Fruit fly (Drosophila melanogaster) whole organism, embryonic: ENCODE results near the gene Spase25.

Experiments
- Atf6 ChIP-seq: fragments of 200-800 bp; sonication (Bioruptor generic); IDR thresholded peaks from 2 replicates; pipeline ENCODE4 v1.3.6; 2022; ENCODE audit warnings: missing biosample characterization, missing genetic modification characterization
- CG10366 ChIP-seq: fragments of 200-800 bp; sonication (Bioruptor generic); IDR thresholded peaks from 2 replicates; pipeline ENCODE4 v1.3.6; 2022; ENCODE audit warnings: missing biosample characterization, missing genetic modification characterization
- CG10543 ChIP-seq: fragments of 200-800 bp; sonication (Bioruptor generic); optimal IDR thresholded peaks from 3 replicates; lab custom pipeline; 2017; ENCODE audit warnings: missing biosample characterization, mild to moderate bottlenecking, missing genetic modification characterization, moderate library complexity
- CG10654 ChIP-seq: fragments of 200-800 bp; sonication (Bioruptor generic); optimal IDR thresholded peaks from 2 replicates; lab custom pipeline; 2016; ENCODE audit warnings: missing biosample characterization, missing genetic modification characterization
- CG12104 ChIP-seq: fragments of 200-800 bp; sonication (Bioruptor generic); optimal IDR thresholded peaks from 3 replicates; lab custom pipeline; 2016; ENCODE audit warnings: missing biosample characterization, missing genetic modification characterization
- CG12391 ChIP-seq: fragments of 200-800 bp; sonication (Bioruptor generic); optimal IDR thresholded peaks from 3 replicates; lab custom pipeline; 2018; ENCODE audit warnings: missing biosample characterization, mild to moderate bottlenecking, missing genetic modification characterization, moderate library complexity
- CG12769 ChIP-seq: fragments of 200-800 bp; sonication (Bioruptor generic); optimal IDR thresholded peaks from 2 replicates; lab custom pipeline; 2019; ENCODE audit warnings: missing biosample characterization, mild to moderate bottlenecking, missing genetic modification characterization, moderate library complexity
- CG13296 ChIP-seq: fragments of 200-800 bp; sonication (Bioruptor generic); optimal IDR thresholded peaks from 3 replicates; lab custom pipeline; 2018; ENCODE audit warnings: missing biosample characterization, mild to moderate bottlenecking, missing genetic modification characterization
- CG1602 ChIP-seq: fragments of 200-800 bp; sonication (Bioruptor generic); optimal IDR thresholded peaks from 3 replicates; lab custom pipeline; 2016; ENCODE audit warnings: missing biosample characterization, missing genetic modification characterization
- CG16863 ChIP-seq: fragments of 200-800 bp; sonication (Bioruptor generic); optimal IDR thresholded peaks from 3 replicates; lab custom pipeline; 2016; ENCODE audit warnings: missing biosample characterization, missing genetic modification characterization
- CG17802 ChIP-seq: fragments of 200-800 bp; sonication (Bioruptor generic); optimal IDR thresholded peaks from 2 replicates; lab custom pipeline; 2018; ENCODE audit warnings: missing biosample characterization, mild to moderate bottlenecking, missing genetic modification characterization, moderate library complexity
- CG18011 ChIP-seq: fragments of 200-800 bp; sonication (Bioruptor generic); optimal IDR thresholded peaks from 2 replicates; lab custom pipeline; 2017; ENCODE audit warnings: missing biosample characterization, missing genetic modification characterization, mild to moderate bottlenecking, moderate library complexity, missing genotype
- CG30431 ChIP-seq: fragments of 200-800 bp; sonication (Bioruptor generic); optimal IDR thresholded peaks from 2 replicates; lab custom pipeline; 2017; ENCODE audit warnings: missing biosample characterization, missing genetic modification characterization
- CG6683 ChIP-seq: fragments of 200-800 bp; sonication (Bioruptor generic); optimal IDR thresholded peaks from 2 replicates; lab custom pipeline; 2017; ENCODE audit warnings: missing biosample characterization, mild to moderate bottlenecking, missing genetic modification characterization, missing genetic modification reagents
- CG7372 ChIP-seq: fragments of 200-800 bp; sonication (Bioruptor generic); IDR thresholded peaks from 2 replicates; pipeline ENCODE4 v1.3.6; 2022; ENCODE audit warnings: missing biosample characterization, missing genetic modification characterization
- Camta ChIP-seq: fragments of 200-800 bp; sonication (Bioruptor generic); optimal IDR thresholded peaks from 2 replicates; lab custom pipeline; 2016; ENCODE audit warnings: missing biosample characterization, missing genetic modification characterization
- Deaf1 ChIP-seq: fragments of 200-800 bp; optimal IDR thresholded peaks from 3 replicates; lab custom pipeline; 2019; ENCODE audit warnings: missing biosample characterization, mild to moderate bottlenecking, missing genetic modification characterization, moderate library complexity
- Dip3 ChIP-seq: fragments of 200-800 bp; sonication (Bioruptor generic); optimal IDR thresholded peaks from 3 replicates; lab custom pipeline; 2016; ENCODE audit warnings: missing biosample characterization, missing genetic modification characterization
- Drgx ChIP-seq: fragments of 200-800 bp; sonication (Bioruptor generic); IDR thresholded peaks from 2 replicates; pipeline ENCODE4 v1.3.6; 2022; ENCODE audit warnings: missing biosample characterization, missing genetic modification characterization
- Gug ChIP-seq: fragments of 200-800 bp; sonication (Bioruptor generic); IDR thresholded peaks from 4 replicates; pipeline ENCODE4 v1.3.6; 2022; ENCODE audit warnings: missing biosample characterization, missing genetic modification characterization
- NK7.1 ChIP-seq: fragments of 200-800 bp; sonication (Bioruptor generic); optimal IDR thresholded peaks from 3 replicates; lab custom pipeline; 2016; ENCODE audit warnings: missing biosample characterization, missing genetic modification characterization
- NfI ChIP-seq: fragments of 200-800 bp; sonication (Bioruptor generic); optimal IDR thresholded peaks from 3 replicates; lab custom pipeline; 2018; ENCODE audit warnings: missing biosample characterization, mild to moderate bottlenecking, missing genetic modification characterization, moderate library complexity
- Side ChIP-seq: fragments of 200-800 bp; sonication (Bioruptor generic); optimal IDR thresholded peaks from 2 replicates; lab custom pipeline; 2016; ENCODE audit warnings: missing biosample characterization, missing genetic modification characterization
- Six4 ChIP-seq: fragments of 200-800 bp; sonication (Bioruptor generic); optimal IDR thresholded peaks from 2 replicates; lab custom pipeline; 2016; ENCODE audit warnings: missing biosample characterization, missing genetic modification characterization
- Sox102F ChIP-seq: fragments of 200-800 bp; sonication (Bioruptor generic); optimal IDR thresholded peaks from 2 replicates; lab custom pipeline; 2018; ENCODE audit warnings: missing biosample characterization, mild to moderate bottlenecking, missing genetic modification characterization, moderate library complexity
- ac ChIP-seq: fragments of 200-800 bp; sonication (Bioruptor generic); optimal IDR thresholded peaks from 3 replicates; lab custom pipeline; 2017; ENCODE audit warnings: missing biosample characterization, mild to moderate bottlenecking, missing genetic modification characterization
- az2 ChIP-seq: fragments of 200-800 bp; sonication (Bioruptor generic); optimal IDR thresholded peaks from 3 replicates; lab custom pipeline; 2016; ENCODE audit warnings: missing biosample characterization, missing genetic modification characterization
- btn ChIP-seq: fragments of 200-800 bp; sonication (Bioruptor generic); optimal IDR thresholded peaks from 2 replicates; lab custom pipeline; 2016; ENCODE audit warnings: missing biosample characterization, missing genetic modification characterization
- chif ChIP-seq, 2 experiments: fragments of 200-800 bp; sonication (Bioruptor generic); optimal IDR thresholded peaks; 3 replicates each; lab custom pipeline; 2016; ENCODE audit warnings: missing biosample characterization in 2 of 2, missing genetic modification characterization in 2 of 2
- chm ChIP-seq: fragments of 200-800 bp; sonication (Bioruptor generic); IDR thresholded peaks from 2 replicates; pipeline ENCODE4 v1.3.6; 2022; ENCODE audit warnings: missing biosample characterization, missing genetic modification characterization
- eve ChIP-seq, 2 experiments: fragments of >200 bp; optimal IDR thresholded peaks; 2 replicates each; lab custom pipeline; 2017; ENCODE audit warnings: missing biosample characterization in 2 of 2, missing genetic modification characterization in 2 of 2
- fd96Cb ChIP-seq: fragments of 200-800 bp; sonication (Bioruptor generic); optimal IDR thresholded peaks from 2 replicates; lab custom pipeline; 2018; ENCODE audit warnings: missing biosample characterization, mild to moderate bottlenecking, missing genetic modification characterization, moderate library complexity
- gcm2 ChIP-seq: fragments of 200-800 bp; sonication (Bioruptor generic); optimal IDR thresholded peaks from 2 replicates; lab custom pipeline; 2016; ENCODE audit warnings: missing biosample characterization, missing genetic modification characterization
- nerfin-1 ChIP-seq: fragments of 200-800 bp; sonication (Bioruptor generic); optimal IDR thresholded peaks from 3 replicates; lab custom pipeline; 2019; ENCODE audit warnings: missing biosample characterization, mild to moderate bottlenecking, missing genetic modification characterization, moderate library complexity
- nerfin-2 ChIP-seq: fragments of 200-800 bp; sonication (Bioruptor generic); IDR thresholded peaks from 2 replicates; pipeline ENCODE4 v1.3.6; 2022; ENCODE audit warnings: missing biosample characterization, missing genetic modification characterization; ENCODE audit not compliant: partially characterized antibody
- nmo ChIP-seq: fragments of 200-800 bp; sonication (Bioruptor generic); optimal IDR thresholded peaks from 2 replicates; lab custom pipeline; 2018; ENCODE audit warnings: missing biosample characterization, mild to moderate bottlenecking, missing genetic modification characterization, moderate library complexity
- prd ChIP-seq, 3 experiments: fragments of >200 bp in 2 of 3; fragments of 200-800 bp in 1 of 3; sonication (Bioruptor generic) in 1 of 3; optimal IDR thresholded peaks in 2 of 3; IDR thresholded peaks in 1 of 3; 2 replicates in 2 of 3; 3 replicates in 1 of 3; pipeline versions ENCODE4 v1.3.6 to Lab custom; 2017 to 2022; ENCODE audit warnings: missing biosample characterization in 1 of 3, missing genetic modification characterization in 1 of 3
- pzg ChIP-seq: fragments of 200-800 bp; sonication (Bioruptor generic); optimal IDR thresholded peaks from 3 replicates; lab custom pipeline; 2018; ENCODE audit warnings: missing biosample characterization, mild to moderate bottlenecking, missing genetic modification characterization, moderate library complexity
- rib ChIP-seq: fragments of 200-800 bp; sonication (Bioruptor generic); IDR thresholded peaks from 2 replicates; pipeline ENCODE4 v1.3.6; 2022; ENCODE audit warnings: missing biosample characterization, missing genetic modification characterization
- sens ChIP-seq: fragments of 200-800 bp; sonication (Bioruptor generic); peaks from one replicate; lab custom pipeline; 2016; ENCODE audit warnings: missing biosample characterization, missing genetic modification characterization
- sqz ChIP-seq: fragments of 200-800 bp; sonication (Bioruptor generic); optimal IDR thresholded peaks from 3 replicates; lab custom pipeline; 2018; ENCODE audit warnings: missing biosample characterization, mild to moderate bottlenecking, missing genetic modification characterization
- stc ChIP-seq: fragments of 200-800 bp; sonication (Bioruptor generic); IDR thresholded peaks from 2 replicates; pipeline ENCODE4 v1.3.6; 2022; ENCODE audit warnings: missing biosample characterization, missing genetic modification characterization
- tgo ChIP-seq: fragments of 200-800 bp; sonication (Bioruptor generic); IDR thresholded peaks from 3 replicates; pipeline ENCODE4 v1.3.6; 2022; ENCODE audit warnings: missing biosample characterization, missing genetic modification characterization
- unc-4 ChIP-seq: fragments of 200-800 bp; sonication (Bioruptor generic); IDR thresholded peaks from 2 replicates; pipeline ENCODE4 v1.3.6; 2022; ENCODE audit warnings: missing biosample characterization, missing genetic modification characterization; ENCODE audit not compliant: partially characterized antibody
- unpg ChIP-seq: fragments of 200-800 bp; sonication (Bioruptor generic); optimal IDR thresholded peaks from 3 replicates; lab custom pipeline; 2018; ENCODE audit warnings: missing biosample characterization, mild to moderate bottlenecking, missing genetic modification characterization, moderate library complexity
- vfl ChIP-seq: fragments of 200-800 bp; sonication (Bioruptor generic); optimal IDR thresholded peaks from 2 replicates; lab custom pipeline; 2016; ENCODE audit warnings: missing biosample characterization, missing genetic modification characterization
- wdn ChIP-seq: fragments of 200-800 bp; sonication (Bioruptor generic); IDR thresholded peaks from 2 replicates; pipeline ENCODE4 v1.3.6; 2022; ENCODE audit warnings: missing biosample characterization, missing genetic modification characterization
- yki ChIP-seq: fragments of >200 bp; optimal IDR thresholded peaks from 3 replicates; lab custom pipeline; 2018
- z ChIP-seq: fragments of 200-800 bp; sonication (Bioruptor generic); IDR thresholded peaks from 3 replicates; pipeline ENCODE4 v1.3.6; 2022; ENCODE audit warnings: missing biosample characterization, missing genetic modification characterization
- zen ChIP-seq: fragments of 200-800 bp; sonication (Bioruptor generic); optimal IDR thresholded peaks from 3 replicates; lab custom pipeline; 2018; ENCODE audit warnings: missing biosample characterization, mild to moderate bottlenecking, missing genetic modification characterization, moderate library complexity

The Spase25 gene

dm6 chrX:11528026-11528702 is 43.1 kb downstream of the Spase25 start (continued):
- no peak for TF ChIP-seq nerfin-2 (GFP tag; lab: Robert Waterston, UW)
- peak; percentile 6 for TF ChIP-seq CG18011 (GFP tag; lab: Kevin White, UChicago)
- peak; percentile 27 for TF ChIP-seq CG12104 (GFP tag; lab: Kevin White, UChicago)
- no peak for TF ChIP-seq rib (GFP tag; lab: Robert Waterston, UW)
- TF ChIP-seq gcm2, result no peak
- peak; percentile 82 for TF ChIP-seq nerfin-1
- peak; percentile 88 for TF ChIP-seq unpg (GFP tag; lab: Kevin White, UChicago)
- TF ChIP-seq eve (GFP tag; optimal IDR thresholded peaks at IDR 0.05; lab: Kevin White, UChicago), result peak in 1 of 2 experiments; percentile 87
- peak; percentile 83 for TF ChIP-seq Sox102F
- peak; percentile 31; the same call in 1 of the 2 replicates for TF ChIP-seq Atf6 (GFP tag; lab: Robert Waterston, UW)
- TF ChIP-seq stc (GFP tag; lab: Robert Waterston, UW), result peak; percentile 36; the same call in 1 of the 2 replicates
- TF ChIP-seq NfI (GFP tag; lab: Kevin White, UChicago), result peak; percentile 47
- no peak for TF ChIP-seq Dip3
- no peak for TF ChIP-seq yki (lab: Kevin White, UChicago)
- TF ChIP-seq CG10366, result peak; percentile 54
- TF ChIP-seq Camta (GFP tag; lab: Kevin White, UChicago), result peak; percentile 42
- TF ChIP-seq Deaf1 (tag; lab: Kevin White, UChicago), result peak; percentile 45
- TF ChIP-seq z, result 0 out of 3 replicates have a peak, but pooled peaks have one; percentile 30
- peak; percentile 66 for TF ChIP-seq tgo (GFP tag; lab: Robert Waterston, UW)
- TF ChIP-seq Drgx (GFP tag; lab: Robert Waterston, UW), result peak; percentile 79
- TF ChIP-seq CG10654 (GFP tag; lab: Kevin White, UChicago), result peak; percentile 57
- TF ChIP-seq CG12769 (tag; lab: Kevin White, UChicago), result peak; percentile 7
- TF ChIP-seq CG12391 (tag; lab: Kevin White, UChicago), result peak; percentile 81
- TF ChIP-seq pzg (GFP tag; lab: Kevin White, UChicago), result no peak
- peak; percentile 85 for TF ChIP-seq fd96Cb (tag; lab: Kevin White, UChicago)
- TF ChIP-seq wdn (GFP tag; lab: Robert Waterston, UW), result no peak
- TF ChIP-seq Gug (GFP tag; lab: Robert Waterston, UW), result peak; percentile 50; the same call in 2 of the 4 replicates
- TF ChIP-seq vfl (GFP tag; lab: Kevin White, UChicago), result no peak
- no peak for TF ChIP-seq prd (optimal IDR thresholded peaks at IDR 0.05; lab: Kevin White, UChicago)
- TF ChIP-seq prd (GFP tag; IDR thresholded peaks at IDR 0.05; lab: Robert Waterston, UW), result peak; percentile 86
- peak; percentile 97 for TF ChIP-seq sens (GFP tag; lab: Kevin White, UChicago)
- peak; percentile 78 for TF ChIP-seq Six4 (GFP tag; lab: Kevin White, UChicago)
- TF ChIP-seq CG1602 (GFP tag; lab: Kevin White, UChicago), result peak; percentile 77
- peak; percentile 72 for TF ChIP-seq zen
- no peak for TF ChIP-seq Side (GFP tag; lab: Kevin White, UChicago)
- peak; percentile 6 for TF ChIP-seq CG10543
- TF ChIP-seq CG7372, result no peak
- peak; percentile 61 to 72 for TF ChIP-seq chif (GFP tag; optimal IDR thresholded peaks at IDR 0.05; lab: Kevin White, UChicago)
- TF ChIP-seq CG13296, result peak; percentile 19
- TF ChIP-seq CG6683 (GFP tag; lab: Kevin White, UChicago), result peak; percentile 23
- peak; percentile 68 for TF ChIP-seq CG30431 (GFP tag; lab: Kevin White, UChicago)
- TF ChIP-seq NK7.1 (GFP tag; lab: Kevin White, UChicago), result no peak
- peak; percentile 72 for TF ChIP-seq sqz (GFP tag; lab: Kevin White, UChicago)
- TF ChIP-seq btn, result peak; percentile 10
- peak; percentile 51 for TF ChIP-seq CG16863
- TF ChIP-seq CG17802 (tag; lab: Kevin White, UChicago), result peak; percentile 51
- peak; percentile 92 for TF ChIP-seq chm (GFP tag; lab: Robert Waterston, UW)
- TF ChIP-seq az2 (GFP tag; lab: Kevin White, UChicago), result peak; percentile 86
- TF ChIP-seq unc-4, result no peak
- peak; percentile 62 for TF ChIP-seq ac (GFP tag; lab: Kevin White, UChicago)
- peak; percentile 90 for TF ChIP-seq nmo
